Worm (Caenorhabditis elegans): Measurements from ENCODE around the gene srh-105.

srh-105 gene

DNA sequence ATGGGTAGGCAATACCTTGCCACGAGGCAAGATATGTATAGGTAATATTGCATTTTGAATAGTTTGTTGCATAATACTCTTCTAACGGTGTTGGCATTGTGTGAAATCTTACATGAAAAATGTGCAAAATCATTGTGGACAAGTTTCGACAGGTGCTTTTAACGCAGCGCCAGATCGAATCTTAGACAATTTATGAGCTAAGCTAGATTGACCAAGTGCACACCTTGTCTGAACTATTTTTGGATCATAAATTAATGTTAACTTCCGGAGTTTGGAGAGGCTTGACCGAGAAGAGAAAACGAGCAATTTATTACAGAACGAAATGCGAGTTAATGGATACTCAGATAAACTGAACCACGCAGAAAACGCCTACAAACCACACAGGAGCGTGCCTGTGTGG lies at the start of gene srh-105:
TSS of gene srh-105 (minus strand) at position 101 of the 400 bp plus-strand sequence.
- TF ChIP-seq egl-27 (tag; optimal IDR thresholded peaks at IDR 0.05) (no peak), ZK546.5 (tag; optimal IDR thresholded peaks at IDR 0.05) (no peak), snpc-4 (tag; optimal IDR thresholded peaks at IDR 0.05) (no peak), nhr-25 (tag; optimal IDR thresholded peaks at IDR 0.05) (no peak), ztf-11 (tag; optimal IDR thresholded peaks at IDR 0.05) (no peak), unc-55 (GFP tag; optimal IDR thresholded peaks at IDR 0.05) (no peak), ztf-4 (tag; optimal IDR thresholded peaks at IDR 0.05) (no peak), fos-1 (tag; optimal IDR thresholded peaks at IDR 0.05) (no peak), lsy-2 (tag; optimal IDR thresholded peaks at IDR 0.05) (no peak), ceh-82 (tag; optimal IDR thresholded peaks at IDR 0.05) (no peak), Y55F3AM.14 (GFP tag; optimal IDR thresholded peaks at IDR 0.05) (no peak), unc-62 (GFP tag; optimal IDR thresholded peaks at IDR 0.05) (no peak)

DNA sequence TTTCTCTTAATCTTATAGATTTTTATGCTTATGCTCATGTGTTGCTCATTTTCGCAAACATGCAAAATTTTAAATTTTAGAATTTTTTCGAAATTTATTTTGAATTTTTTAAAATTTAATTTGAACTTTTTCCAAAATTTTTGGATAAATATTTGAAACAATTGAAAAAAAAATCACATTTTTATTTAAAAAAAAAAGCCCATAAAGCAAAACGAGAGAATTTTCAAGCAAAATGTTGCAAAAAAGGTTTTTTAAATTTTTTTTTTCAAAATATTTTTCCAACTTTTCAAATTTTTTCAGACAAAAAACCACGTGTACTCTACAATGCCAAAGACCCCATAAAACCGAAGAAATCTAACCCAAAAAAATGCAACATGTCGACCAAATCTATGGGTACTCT lies 47.1 kb upstream of the srh-105 start, which contains the start of the genes C09E8.1 and C09E8.6:
TSS of gene C09E8.1 (plus strand) at position 301 of the 400 bp plus-strand sequence.
TSS of gene C09E8.6 (plus strand) at position 313 of the 400 bp plus-strand sequence.
- TF ChIP-seq alr-1 (tag; optimal IDR thresholded peaks at IDR 0.05), result no peak
- TF ChIP-seq lsy-2 (tag; optimal IDR thresholded peaks at IDR 0.05), result no peak
- no peak for TF ChIP-seq nhr-129 (tag; optimal IDR thresholded peaks at IDR 0.05)
- no peak for TF ChIP-seq ZK546.5 (tag; optimal IDR thresholded peaks at IDR 0.05)
- TF ChIP-seq mdl-1 (tag; optimal IDR thresholded peaks at IDR 0.05), result no peak
- TF ChIP-seq skn-1 (tag; optimal IDR thresholded peaks at IDR 0.05), result no peak
- no peak for TF ChIP-seq nhr-21 (tag; optimal IDR thresholded peaks at IDR 0.05)

DNA sequence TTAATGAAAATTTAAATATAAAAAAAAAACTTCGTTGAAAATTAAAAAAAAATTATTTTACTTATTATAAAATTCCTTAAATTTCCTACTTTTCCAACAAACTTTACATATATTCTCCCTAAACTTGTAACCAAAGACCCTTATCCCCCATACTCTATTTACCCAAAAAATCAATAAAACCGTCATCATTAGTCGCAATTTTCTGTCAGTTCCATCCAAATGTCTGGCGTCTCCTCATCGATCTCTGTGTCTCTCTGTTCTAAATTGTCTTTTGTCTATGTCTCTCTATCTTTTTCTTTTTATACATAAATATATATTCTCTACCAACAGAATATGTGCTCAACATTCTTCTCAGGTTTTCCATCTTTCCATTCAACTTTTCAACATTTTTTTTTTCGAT lies 46.2 kb upstream of the srh-105 start:
- TF ChIP-seq C34F6.9 (tag; optimal IDR thresholded peaks at IDR 0.05), result peak; percentile 20
- TF ChIP-seq lin-11 (tag; optimal IDR thresholded peaks at IDR 0.05), result no peak
- no peak for TF ChIP-seq ceh-82 (tag; optimal IDR thresholded peaks at IDR 0.05)
- no peak for TF ChIP-seq ztf-4 (tag; optimal IDR thresholded peaks at IDR 0.05)

DNA sequence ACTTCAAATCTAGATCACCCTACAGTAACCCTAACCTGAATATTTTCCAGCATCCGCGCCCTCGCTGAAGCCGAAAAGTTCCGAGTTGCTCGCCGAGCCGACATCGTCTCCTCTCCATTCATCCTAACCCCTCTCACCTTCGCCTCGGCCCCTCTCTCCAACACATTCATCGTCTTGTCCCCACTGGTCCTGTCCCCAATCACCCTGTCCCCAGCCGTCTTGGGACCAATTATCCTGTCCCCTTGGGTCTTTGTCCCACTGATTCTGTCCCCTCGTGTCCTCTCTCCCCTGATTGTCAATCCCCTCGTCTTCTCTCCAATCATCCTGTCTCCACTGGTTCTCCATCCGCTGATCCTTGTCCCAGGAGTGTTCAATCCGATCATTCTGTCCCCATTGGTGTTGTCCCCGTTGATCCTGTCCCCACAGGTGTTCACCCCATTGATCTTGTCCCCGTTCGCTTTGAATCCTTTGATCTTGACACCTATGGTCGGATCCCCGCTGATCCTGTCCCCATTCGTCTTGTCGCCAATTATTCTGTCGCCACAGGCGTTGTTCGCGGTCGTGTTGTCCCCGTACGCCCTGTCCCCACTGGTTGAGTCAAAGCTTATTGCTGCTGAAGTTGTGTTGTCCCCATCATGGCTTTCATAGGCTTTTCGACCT lies 42.2 kb upstream of the srh-105 start, which contains the start of gene lips-7:
TSS of gene lips-7 (plus strand) at position 610 of the 660 bp plus-strand sequence.
- TF ChIP-seq mab-5 (tag; optimal IDR thresholded peaks at IDR 0.05), result no peak
- TF ChIP-seq nhr-237 (tag; optimal IDR thresholded peaks at IDR 0.05), result no peak
- TF ChIP-seq F13H6.1 (tag; optimal IDR thresholded peaks at IDR 0.05), result no peak
- TF ChIP-seq ceh-16 (tag; optimal IDR thresholded peaks at IDR 0.05), result no peak
- TF ChIP-seq nhr-23 (tag; optimal IDR thresholded peaks at IDR 0.05), result no peak
- no peak for TF ChIP-seq aly-2 (tag; optimal IDR thresholded peaks at IDR 0.05)
- no peak for TF ChIP-seq nhr-25 (tag; optimal IDR thresholded peaks at IDR 0.05)
- no peak for TF ChIP-seq lin-39 (tag; optimal IDR thresholded peaks at IDR 0.05)
- no peak for TF ChIP-seq sma-3 (GFP tag; optimal IDR thresholded peaks at IDR 0.05)
- TF ChIP-seq ZK546.5 (tag; optimal IDR thresholded peaks at IDR 0.05), result no peak
- no peak for TF ChIP-seq fos-1 (tag; optimal IDR thresholded peaks at IDR 0.05)
- TF ChIP-seq elt-3 (tag; optimal IDR thresholded peaks at IDR 0.05), result no peak
- TF ChIP-seq unc-62 (GFP tag; optimal IDR thresholded peaks at IDR 0.05), result no peak
- TF ChIP-seq nhr-12 (tag; optimal IDR thresholded peaks at IDR 0.05), result no peak
- TF ChIP-seq nhr-11 (tag; optimal IDR thresholded peaks at IDR 0.05), result no peak

DNA sequence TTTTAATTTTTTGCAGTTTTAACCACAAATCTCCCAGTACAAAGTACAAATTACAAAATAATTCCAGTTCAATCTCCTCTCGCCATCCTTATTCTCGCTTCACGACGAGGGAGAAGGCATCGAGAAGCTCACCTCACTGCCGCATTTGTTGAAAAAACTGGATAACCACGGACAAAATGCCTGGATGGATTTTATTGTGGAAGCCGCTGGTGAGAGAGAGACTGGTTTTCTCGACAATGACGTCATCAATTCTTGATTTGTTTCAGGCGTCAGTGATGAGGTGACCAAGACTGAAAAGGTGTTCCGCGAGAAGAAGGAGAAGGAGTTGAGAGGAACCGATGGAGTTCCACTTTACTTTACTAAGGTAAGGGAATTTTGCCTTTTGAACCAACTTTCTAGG lies 40.4 kb upstream of the srh-105 start:
- no peak for TF ChIP-seq ama-1 (optimal IDR thresholded peaks at IDR 0.05)
- TF ChIP-seq nhr-10 (tag; optimal IDR thresholded peaks at IDR 0.05), result no peak
- peak; percentile 7 for TF ChIP-seq unc-55 (GFP tag; optimal IDR thresholded peaks at IDR 0.05)
- no peak for TF ChIP-seq mdl-1 (tag; optimal IDR thresholded peaks at IDR 0.05)
- no peak for TF ChIP-seq ztf-4 (tag; optimal IDR thresholded peaks at IDR 0.05)
- no peak for TF ChIP-seq lin-39 (tag; optimal IDR thresholded peaks at IDR 0.05)

DNA sequence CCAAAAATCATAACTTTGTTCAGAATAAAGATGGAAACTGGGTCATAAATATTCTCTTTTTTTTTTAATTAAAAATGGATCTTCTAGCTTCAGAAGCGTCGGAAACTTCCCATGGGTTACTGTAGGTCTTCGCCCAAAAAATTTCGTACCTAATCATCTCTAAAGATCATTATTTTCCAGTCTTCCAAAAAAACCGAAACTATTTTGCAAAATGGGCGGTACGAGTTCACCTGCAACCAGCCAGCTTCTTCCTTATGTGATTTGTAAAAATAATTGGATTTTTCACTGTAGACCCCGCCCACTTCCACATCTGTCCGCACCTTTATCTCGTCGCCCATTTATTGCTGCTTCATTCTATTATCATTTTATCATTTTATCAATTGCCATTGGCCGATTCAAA lies 37.3 kb upstream of the srh-105 start, which contains the start of gene mlt-10:
TSS of gene mlt-10 (plus strand) at position 301 of the 400 bp plus-strand sequence.
- TF ChIP-seq C34F6.9 (tag; optimal IDR thresholded peaks at IDR 0.05) (no peak), nhr-77 (tag; optimal IDR thresholded peaks at IDR 0.05) (no peak), skn-1 (tag; optimal IDR thresholded peaks at IDR 0.05) (no peak), zag-1 (tag; optimal IDR thresholded peaks at IDR 0.05) (no peak), nhr-12 (tag; optimal IDR thresholded peaks at IDR 0.05) (no peak), crh-2 (tag; optimal IDR thresholded peaks at IDR 0.05) (no peak), lsy-2 (tag; optimal IDR thresholded peaks at IDR 0.05) (no peak), egl-27 (tag; optimal IDR thresholded peaks at IDR 0.05) (no peak), lin-39 (tag; optimal IDR thresholded peaks at IDR 0.05) (no peak), gmeb-1 (tag; optimal IDR thresholded peaks at IDR 0.05) (no peak), lin-11 (tag; optimal IDR thresholded peaks at IDR 0.05) (no peak), unc-55 (GFP tag; optimal IDR thresholded peaks at IDR 0.05) (no peak), nhr-6 (tag; optimal IDR thresholded peaks at IDR 0.05) (no peak)
